Fruit fly (Drosophila melanogaster): ENCODE measurements around the gene Vti1a.

The Vti1a gene

dm6 chr3L:680258-680657 is 12.5 kb downstream of the Vti1a start, which contains the start of gene CG17129 (continued):
- TF ChIP-seq Met (GFP tag; optimal IDR thresholded peaks at IDR 0.05), result peak; percentile 70
- no peak for TF ChIP-seq Sox15 (GFP tag; optimal IDR thresholded peaks at IDR 0.05)
- TF ChIP-seq Eip75B (GFP tag; optimal IDR thresholded peaks at IDR 0.05), result no peak
- peak; percentile 65 for TF ChIP-seq lz (GFP tag; optimal IDR thresholded peaks at IDR 0.05)
- no peak for TF ChIP-seq net (GFP tag; optimal IDR thresholded peaks at IDR 0.05)
- TF ChIP-seq CG6854 (GFP tag; optimal IDR thresholded peaks at IDR 0.05), result no peak
- peak; percentile 37 for TF ChIP-seq OdsH (GFP tag; optimal IDR thresholded peaks at IDR 0.05)
- peak; percentile 31 for TF ChIP-seq Sox14 (GFP tag; optimal IDR thresholded peaks at IDR 0.05)
- TF ChIP-seq CG3919 (GFP tag; optimal IDR thresholded peaks at IDR 0.05), result peak; percentile 17
- TF ChIP-seq CG6276 (GFP tag; optimal IDR thresholded peaks at IDR 0.05), result peak; percentile 74
- peak; percentile 32 for TF ChIP-seq achi (GFP tag; optimal IDR thresholded peaks at IDR 0.05)
- no peak for TF ChIP-seq CG4318 (GFP tag; optimal IDR thresholded peaks at IDR 0.05)
- TF ChIP-seq CG10631 (GFP tag; optimal IDR thresholded peaks at IDR 0.05), result peak; percentile 52
- TF ChIP-seq cyc (GFP tag; optimal IDR thresholded peaks at IDR 0.05), result peak; percentile 71
- peak; percentile 60 for TF ChIP-seq CG31627 (GFP tag; optimal IDR thresholded peaks at IDR 0.05)
- TF ChIP-seq CG8319 (GFP tag; optimal IDR thresholded peaks at IDR 0.05), result no peak
- TF ChIP-seq CG11294 (GFP tag; IDR thresholded peaks at IDR 0.05), result peak; percentile 41; the same call in 1 of the 2 replicates
- no peak for TF ChIP-seq spab (GFP tag; optimal IDR thresholded peaks at IDR 0.05)
- peak; percentile 54 for TF ChIP-seq Smox (GFP tag; optimal IDR thresholded peaks at IDR 0.05)
- peak; percentile 43 for TF ChIP-seq pdm3 (GFP tag; optimal IDR thresholded peaks at IDR 0.05)
- TF ChIP-seq Ets21C (GFP tag; optimal IDR thresholded peaks at IDR 0.05), result peak; percentile 53
- no peak for TF ChIP-seq dsx (GFP tag; optimal IDR thresholded peaks at IDR 0.05; ENCODE audit: poor library complexity, severe bottlenecking)
- TF ChIP-seq CG1621 (tag; optimal IDR thresholded peaks at IDR 0.05), result no peak

dm6 chr3L:675856-676255 is 16.9 kb downstream of the Vti1a start:
- TF ChIP-seq fkh (GFP tag; optimal IDR thresholded peaks at IDR 0.05) (no peak), CG8632 (GFP tag; optimal IDR thresholded peaks at IDR 0.05) (no peak), pdm3 (GFP tag; optimal IDR thresholded peaks at IDR 0.05) (no peak), CG1621 (tag; optimal IDR thresholded peaks at IDR 0.05) (no peak), Hr39 (GFP tag; optimal IDR thresholded peaks at IDR 0.05) (no peak), dsx (GFP tag; optimal IDR thresholded peaks at IDR 0.05; ENCODE audit: poor library complexity, severe bottlenecking) (no peak), Sox14 (GFP tag; optimal IDR thresholded peaks at IDR 0.05) (no peak), Ets96B (tag; optimal IDR thresholded peaks at IDR 0.05) (no peak), CG4318 (GFP tag; optimal IDR thresholded peaks at IDR 0.05) (no peak), CG6808 (GFP tag; optimal IDR thresholded peaks at IDR 0.05) (no peak), Sox102F (GFP tag; optimal IDR thresholded peaks at IDR 0.05) (no peak), cyc (GFP tag; optimal IDR thresholded peaks at IDR 0.05) (no peak), salr (GFP tag; optimal IDR thresholded peaks at IDR 0.05) (no peak), CG10631 (GFP tag; optimal IDR thresholded peaks at IDR 0.05) (no peak), vri (GFP tag; optimal IDR thresholded peaks at IDR 0.05) (no peak), Lpt (GFP tag; optimal IDR thresholded peaks at IDR 0.05) (no peak), CG3919 (GFP tag; optimal IDR thresholded peaks at IDR 0.05) (no peak), OdsH (GFP tag; optimal IDR thresholded peaks at IDR 0.05) (no peak), CG8119 (GFP tag; IDR thresholded peaks at IDR 0.05) (no peak), CG34406 (GFP tag; optimal IDR thresholded peaks at IDR 0.05) (no peak)

DNA sequence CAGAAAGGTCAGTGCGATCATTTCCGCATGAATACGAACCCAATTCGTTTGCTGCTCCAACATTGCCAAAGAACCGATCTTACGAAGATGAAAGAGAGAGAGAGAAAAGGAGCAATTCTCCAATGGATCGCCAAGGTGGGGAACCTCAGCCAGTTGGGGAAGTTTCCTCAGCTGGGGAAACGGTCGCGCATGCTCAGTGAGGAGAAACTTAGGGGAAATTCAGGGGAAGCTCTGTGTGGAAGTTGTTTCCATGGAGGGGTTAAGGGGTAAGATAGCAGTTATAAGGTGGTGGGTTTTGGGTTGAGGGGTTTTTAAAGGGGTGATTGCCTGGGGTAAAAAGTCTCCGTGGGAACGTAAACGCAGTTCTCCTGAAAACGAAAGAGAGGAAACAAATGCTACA is 19.4 kb downstream of the Vti1a start:
- peak; percentile 59 for TF ChIP-seq dsx (GFP tag; optimal IDR thresholded peaks at IDR 0.05; ENCODE audit: poor library complexity, severe bottlenecking)
- no peak for TF ChIP-seq CG10631 (GFP tag; optimal IDR thresholded peaks at IDR 0.05)

DNA sequence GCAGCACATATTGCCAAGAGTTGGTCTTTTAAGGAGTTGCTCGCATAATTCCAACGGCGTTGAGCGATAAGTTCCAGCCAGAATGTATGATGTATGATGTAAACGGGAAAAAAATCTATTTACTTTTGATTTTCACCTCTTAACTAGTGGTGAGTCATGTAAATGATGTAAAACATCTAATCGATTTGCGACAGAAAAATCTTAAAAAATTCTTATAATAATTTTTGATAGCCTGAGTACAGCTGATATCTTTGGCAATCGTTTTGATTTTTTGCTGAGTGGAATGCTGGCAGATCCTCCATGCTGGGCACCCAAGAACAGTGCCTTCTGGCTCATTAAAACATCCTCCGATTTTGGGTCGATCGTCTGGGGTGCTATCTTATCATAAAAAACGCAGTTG is 26.2 kb downstream of the Vti1a start:
- TF ChIP-seq CG1621 (tag; optimal IDR thresholded peaks at IDR 0.05), result no peak
- TF ChIP-seq spab (GFP tag; optimal IDR thresholded peaks at IDR 0.05), result no peak
- no peak for TF ChIP-seq CG11902 (GFP tag; optimal IDR thresholded peaks at IDR 0.05)
- TF ChIP-seq pdm3 (GFP tag; optimal IDR thresholded peaks at IDR 0.05), result peak; percentile 11
- TF ChIP-seq fd59A (GFP tag; optimal IDR thresholded peaks at IDR 0.05), result no peak
- TF ChIP-seq eg (GFP tag; IDR thresholded peaks at IDR 0.05), result no peak
- peak; percentile 34 for TF ChIP-seq Sox102F (GFP tag; optimal IDR thresholded peaks at IDR 0.05)
- peak; percentile 22 for TF ChIP-seq lz (GFP tag; optimal IDR thresholded peaks at IDR 0.05)
- peak; percentile 14 for TF ChIP-seq CG3919 (GFP tag; optimal IDR thresholded peaks at IDR 0.05)
- TF ChIP-seq CG6808 (GFP tag; optimal IDR thresholded peaks at IDR 0.05), result peak; percentile 7
- TF ChIP-seq CG4318 (GFP tag; optimal IDR thresholded peaks at IDR 0.05), result no peak
- TF ChIP-seq Eip75B (GFP tag; optimal IDR thresholded peaks at IDR 0.05), result no peak
- peak; percentile 12 for TF ChIP-seq cyc (GFP tag; optimal IDR thresholded peaks at IDR 0.05)
- TF ChIP-seq Sox15 (GFP tag; optimal IDR thresholded peaks at IDR 0.05), result no peak
- no peak for TF ChIP-seq OdsH (GFP tag; optimal IDR thresholded peaks at IDR 0.05)
- peak; percentile 72 for TF ChIP-seq svp (GFP tag)
- peak; percentile 36 for TF ChIP-seq Hr39 (GFP tag; optimal IDR thresholded peaks at IDR 0.05)
- no peak for TF ChIP-seq Hr38 (GFP tag; optimal IDR thresholded peaks at IDR 0.05)
- TF ChIP-seq fd85E (GFP tag; optimal IDR thresholded peaks at IDR 0.05), result no peak
- peak; percentile 42 for TF ChIP-seq topi (GFP tag; optimal IDR thresholded peaks at IDR 0.05)
- TF ChIP-seq Blimp-1 (GFP tag; optimal IDR thresholded peaks at IDR 0.05), result no peak
- peak; percentile 58 for TF ChIP-seq Eip78C (GFP tag)
- TF ChIP-seq vri (GFP tag; optimal IDR thresholded peaks at IDR 0.05), result peak; percentile 4
- TF ChIP-seq Ets96B (tag; optimal IDR thresholded peaks at IDR 0.05), result peak; percentile 25
- no peak for TF ChIP-seq CG7368 (GFP tag; optimal IDR thresholded peaks at IDR 0.05)
- TF ChIP-seq fkh (GFP tag; optimal IDR thresholded peaks at IDR 0.05), result no peak

Measured in whole organism, prepupa.